Worm (Caenorhabditis elegans) whole organism, L2 larva: ENCODE measurements around the gene moe-3.

Experiments used
- C34F6.9 ChIP-seq: fragments of 150-350 bp; optimal IDR thresholded peaks from 2 replicates; lab custom pipeline; 2014; ENCODE audit warnings: missing biosample characterization, missing genetic modification characterization
- F13H6.1 ChIP-seq: sonication (generic microtip); optimal IDR thresholded peaks from 2 replicates; lab custom pipeline; 2016; ENCODE audit warnings: missing genetic modification characterization, missing compliant biosample characterization
- R02D3.7 ChIP-seq: fragments of 150-350 bp; optimal IDR thresholded peaks from 2 replicates; lab custom pipeline; 2014; ENCODE audit warnings: missing biosample characterization, missing genetic modification characterization
- Y55F3AM.14 ChIP-seq: fragments of 200-800 bp; sonication (Bioruptor generic); optimal IDR thresholded peaks from 2 replicates; lab custom pipeline; 2018; ENCODE audit warnings: mild to moderate bottlenecking, missing genetic modification characterization, missing compliant biosample characterization
- ZK546.5 ChIP-seq: sonication (generic microtip); optimal IDR thresholded peaks from 2 replicates; lab custom pipeline; 2017; ENCODE audit warnings: missing biosample characterization, missing genetic modification characterization
- alr-1 ChIP-seq: fragments of 150-350 bp; optimal IDR thresholded peaks from 2 replicates; lab custom pipeline; 2014; ENCODE audit warnings: missing biosample characterization, missing genetic modification characterization
- aly-2 ChIP-seq: fragments of 150-350 bp; optimal IDR thresholded peaks from 2 replicates; lab custom pipeline; 2014; ENCODE audit warnings: missing biosample characterization, missing genetic modification characterization
- ama-1 ChIP-seq: fragments of 150-350 bp; optimal IDR thresholded peaks from 2 replicates; lab custom pipeline; 2018; ENCODE audit warnings: inconsistent platforms
- blmp-1 ChIP-seq: sonication (generic microtip); optimal IDR thresholded peaks from 2 replicates; lab custom pipeline; 2017; ENCODE audit warnings: missing genetic modification characterization, mild to moderate bottlenecking, missing compliant biosample characterization, antibody characterized with exemption, moderate library complexity; ENCODE audit not compliant: insufficient read depth
- ceh-16 ChIP-seq: fragments of 150-350 bp; optimal IDR thresholded peaks from 2 replicates; lab custom pipeline; 2014; ENCODE audit warnings: missing biosample characterization, missing genetic modification characterization
- ceh-82 ChIP-seq: fragments of 150-350 bp; optimal IDR thresholded peaks from 2 replicates; lab custom pipeline; 2014; ENCODE audit warnings: missing biosample characterization, missing genetic modification characterization
- crh-2 ChIP-seq: sonication (generic microtip); optimal IDR thresholded peaks from 2 replicates; lab custom pipeline; 2017; ENCODE audit warnings: missing biosample characterization, missing genetic modification characterization
- dmd-4 ChIP-seq: sonication (generic microtip); optimal IDR thresholded peaks from 2 replicates; lab custom pipeline; 2017; ENCODE audit warnings: missing biosample characterization, missing genetic modification characterization
- egl-27 ChIP-seq: sonication (generic microtip); optimal IDR thresholded peaks from 3 replicates; lab custom pipeline; 2017; ENCODE audit warnings: missing biosample characterization, missing genetic modification reagents, missing genetic modification characterization
- elt-1 ChIP-seq: fragments of 150-350 bp; optimal IDR thresholded peaks from 2 replicates; lab custom pipeline; 2014; ENCODE audit warnings: missing biosample characterization, missing genetic modification characterization
- elt-3 ChIP-seq: sonication (generic microtip); optimal IDR thresholded peaks from 2 replicates; lab custom pipeline; 2017; ENCODE audit warnings: missing biosample characterization, missing genetic modification characterization
- fos-1 ChIP-seq: fragments of 150-350 bp; optimal IDR thresholded peaks from 2 replicates; lab custom pipeline; 2014; ENCODE audit warnings: missing biosample characterization, missing genetic modification characterization
- gmeb-1 ChIP-seq: fragments of 150-350 bp; optimal IDR thresholded peaks from 2 replicates; lab custom pipeline; 2014; ENCODE audit warnings: missing biosample characterization, missing genetic modification characterization
- lin-11 ChIP-seq: fragments of 150-350 bp; sonication (generic microtip); optimal IDR thresholded peaks from 2 replicates; lab custom pipeline; 2014; ENCODE audit warnings: missing biosample characterization, missing genetic modification characterization, inconsistent platforms, mixed read lengths
- lin-13 ChIP-seq: fragments of 150-350 bp; optimal IDR thresholded peaks from 2 replicates; lab custom pipeline; 2014; ENCODE audit warnings: missing biosample characterization, missing genetic modification reagents, missing genetic modification characterization
- lin-39 ChIP-seq: fragments of 150-350 bp; optimal IDR thresholded peaks from 2 replicates; lab custom pipeline; 2014; ENCODE audit warnings: missing biosample characterization, missing genetic modification reagents, missing genetic modification characterization
- lsy-2 ChIP-seq, 2 experiments: fragments of 150-350 bp in 1 of 2; sonication (generic microtip) in 1 of 2; optimal IDR thresholded peaks; 2 replicates each; lab custom pipeline; 2014 to 2017; ENCODE audit warnings: missing biosample characterization in 2 of 2, missing genetic modification characterization in 2 of 2
- mab-5 ChIP-seq: fragments of 150-350 bp; optimal IDR thresholded peaks from 2 replicates; lab custom pipeline; 2014; ENCODE audit warnings: missing biosample characterization, missing genetic modification characterization
- mbf-1 ChIP-seq: sonication (generic microtip); optimal IDR thresholded peaks from 2 replicates; lab custom pipeline; 2017; ENCODE audit warnings: missing biosample characterization, missing genetic modification characterization
- mdl-1 ChIP-seq, 2 experiments: fragments of 150-350 bp in 1 of 2; sonication (generic microtip) in 1 of 2; optimal IDR thresholded peaks; 2 replicates each; lab custom pipeline; 2017; ENCODE audit warnings: missing biosample characterization in 2 of 2, missing genetic modification characterization in 2 of 2
- nhr-10 ChIP-seq: sonication (generic microtip); optimal IDR thresholded peaks from 2 replicates; lab custom pipeline; 2017; ENCODE audit warnings: missing biosample characterization, missing genetic modification characterization
- nhr-11 ChIP-seq: fragments of 150-350 bp; optimal IDR thresholded peaks from 2 replicates; lab custom pipeline; 2014; ENCODE audit warnings: missing biosample characterization, missing genetic modification characterization
- nhr-12 ChIP-seq: fragments of 150-350 bp; optimal IDR thresholded peaks from 2 replicates; lab custom pipeline; 2014; ENCODE audit warnings: missing biosample characterization, missing genetic modification characterization
- nhr-129 ChIP-seq: fragments of 150-350 bp; optimal IDR thresholded peaks from 2 replicates; lab custom pipeline; 2014; ENCODE audit warnings: missing biosample characterization, missing genetic modification characterization
- nhr-21 ChIP-seq: fragments of 150-350 bp; optimal IDR thresholded peaks from 2 replicates; lab custom pipeline; 2014; ENCODE audit warnings: missing biosample characterization, missing genetic modification characterization
- nhr-23 ChIP-seq: fragments of 150-350 bp; optimal IDR thresholded peaks from 2 replicates; lab custom pipeline; 2014; ENCODE audit warnings: missing biosample characterization, missing genetic modification reagents, missing genetic modification characterization
- nhr-237 ChIP-seq: fragments of 150-350 bp; optimal IDR thresholded peaks from 2 replicates; lab custom pipeline; 2014; ENCODE audit warnings: missing biosample characterization, missing genetic modification characterization
- nhr-25 ChIP-seq: fragments of 150-350 bp; sonication (generic microtip); optimal IDR thresholded peaks from 3 replicates; lab custom pipeline; 2014; ENCODE audit warnings: missing biosample characterization, missing genetic modification characterization
- nhr-6 ChIP-seq: fragments of 150-350 bp; optimal IDR thresholded peaks from 2 replicates; lab custom pipeline; 2014; ENCODE audit warnings: missing biosample characterization, missing genetic modification characterization
- nhr-77 ChIP-seq: fragments of 150-350 bp; optimal IDR thresholded peaks from 2 replicates; lab custom pipeline; 2014; ENCODE audit warnings: missing biosample characterization, missing genetic modification characterization
- peb-1 ChIP-seq: fragments of 150-350 bp; optimal IDR thresholded peaks from 2 replicates; lab custom pipeline; 2014; ENCODE audit warnings: missing biosample characterization, missing genetic modification characterization
- sem-4 ChIP-seq: fragments of 150-350 bp; optimal IDR thresholded peaks from 2 replicates; lab custom pipeline; 2014; ENCODE audit warnings: missing biosample characterization, missing genetic modification reagents, missing genetic modification characterization
- skn-1 ChIP-seq: sonication (generic microtip); optimal IDR thresholded peaks from 2 replicates; lab custom pipeline; 2017; ENCODE audit warnings: missing biosample characterization, missing genetic modification characterization
- sma-3 ChIP-seq: sonication (generic microtip); optimal IDR thresholded peaks from 2 replicates; lab custom pipeline; 2016; ENCODE audit warnings: missing genetic modification reagents, missing genetic modification characterization, missing compliant biosample characterization
- sma-9 ChIP-seq, 2 experiments: fragments of 150-350 bp in 1 of 2; sonication (generic microtip) in 1 of 2; optimal IDR thresholded peaks; 2 replicates each; lab custom pipeline; 2014 to 2016; ENCODE audit warnings: missing genetic modification characterization in 2 of 2, mild to moderate bottlenecking in 1 of 2, missing biosample characterization in 1 of 2, missing compliant biosample characterization in 1 of 2, missing genetic modification reagents in 1 of 2, moderate library complexity in 1 of 2
- snpc-4 ChIP-seq: fragments of 150-350 bp; optimal IDR thresholded peaks from 2 replicates; lab custom pipeline; 2014; ENCODE audit warnings: missing biosample characterization, missing genetic modification characterization
- unc-39 ChIP-seq: fragments of 150-350 bp; optimal IDR thresholded peaks from 2 replicates; lab custom pipeline; 2014; ENCODE audit warnings: missing biosample characterization, missing genetic modification characterization
- unc-55 ChIP-seq: fragments of 150-350 bp; sonication (generic microtip); optimal IDR thresholded peaks from 3 replicates; lab custom pipeline; 2014; ENCODE audit warnings: missing biosample characterization, missing genetic modification reagents, missing genetic modification characterization
- unc-62 ChIP-seq: fragments of 150-350 bp; optimal IDR thresholded peaks from 2 replicates; lab custom pipeline; 2014; ENCODE audit warnings: missing biosample characterization, missing genetic modification reagents, missing genetic modification characterization
- zag-1 ChIP-seq: fragments of 150-350 bp; optimal IDR thresholded peaks from 2 replicates; lab custom pipeline; 2014; ENCODE audit warnings: missing biosample characterization, missing genetic modification characterization
- ztf-1 ChIP-seq: fragments of 200-800 bp; sonication (Bioruptor generic); conservative IDR thresholded peaks from 2 replicates; pipeline ENCODE4 v1.3.6; 2022; ENCODE audit warnings: missing genetic modification characterization, missing compliant biosample characterization
- ztf-11 ChIP-seq: sonication (generic microtip); optimal IDR thresholded peaks from 2 replicates; lab custom pipeline; 2017; ENCODE audit warnings: missing biosample characterization, missing genetic modification characterization
- ztf-4 ChIP-seq: fragments of 150-350 bp; optimal IDR thresholded peaks from 2 replicates; lab custom pipeline; 2014; ENCODE audit warnings: missing biosample characterization, missing genetic modification characterization

The moe-3 gene

DNA sequence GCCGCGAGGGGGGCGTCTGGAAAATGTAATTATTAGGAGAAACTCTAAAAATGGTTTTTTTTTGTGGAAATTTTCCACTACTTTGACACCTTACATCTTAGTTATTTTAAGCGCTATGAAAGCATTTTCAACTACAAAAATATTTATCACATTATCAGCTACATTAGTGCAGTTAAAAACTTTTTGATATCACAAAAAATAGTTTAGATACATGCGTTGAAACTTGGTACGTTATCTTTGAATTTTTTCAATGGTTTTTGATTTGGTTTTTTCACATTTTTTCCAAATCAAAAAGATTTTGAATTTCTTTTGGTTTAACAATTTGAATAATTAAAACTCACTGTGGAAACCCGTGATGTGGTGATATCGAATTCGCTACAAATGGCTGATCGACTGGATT lies 2.5 kb downstream of the moe-3 start:
- TF ChIP-seq mbf-1 (tag; lab: Kevin White, UChicago) (no peak), snpc-4 (tag; lab: Kevin White, UChicago) (no peak), nhr-21 (tag; lab: Kevin White, UChicago) (no peak), R02D3.7 (tag; lab: Kevin White, UChicago) (no peak)

DNA sequence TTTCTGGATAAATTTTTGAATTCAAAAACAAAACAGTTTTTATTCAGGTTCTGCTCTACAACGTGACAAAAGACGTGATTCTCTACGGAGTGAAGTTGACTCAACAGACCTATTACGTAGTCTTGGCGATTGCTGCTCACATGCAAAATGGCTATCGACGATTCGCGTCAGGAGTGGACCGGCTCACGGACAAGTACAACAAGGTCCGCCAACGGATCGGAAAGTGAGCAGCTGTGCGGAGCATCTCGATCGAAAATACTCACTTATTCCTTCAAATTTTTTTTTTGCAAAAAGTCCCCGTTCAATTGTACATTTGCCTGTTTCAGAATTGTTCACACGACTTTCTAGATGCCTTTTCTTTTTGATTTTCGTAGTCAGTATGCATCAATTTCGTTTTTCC lies 5.7 kb downstream of the moe-3 start:
- no peak for TF ChIP-seq ztf-11
- no peak for TF ChIP-seq Y55F3AM.14 (GFP tag; lab: Kevin White, UChicago)
- TF ChIP-seq lin-11 (tag; lab: Kevin White, UChicago), result no peak
- no peak for TF ChIP-seq ama-1 (lab: Kevin White, UChicago)
- no peak for TF ChIP-seq C34F6.9 (tag; lab: Kevin White, UChicago)
- TF ChIP-seq F13H6.1 (tag; lab: Kevin White, UChicago), result no peak
- no peak for TF ChIP-seq nhr-23 (tag; lab: Kevin White, UChicago)
- TF ChIP-seq dmd-4, result no peak
- TF ChIP-seq ztf-4, result no peak
- no peak for TF ChIP-seq nhr-21 (tag; lab: Kevin White, UChicago)
- TF ChIP-seq alr-1 (tag; lab: Kevin White, UChicago), result no peak

DNA sequence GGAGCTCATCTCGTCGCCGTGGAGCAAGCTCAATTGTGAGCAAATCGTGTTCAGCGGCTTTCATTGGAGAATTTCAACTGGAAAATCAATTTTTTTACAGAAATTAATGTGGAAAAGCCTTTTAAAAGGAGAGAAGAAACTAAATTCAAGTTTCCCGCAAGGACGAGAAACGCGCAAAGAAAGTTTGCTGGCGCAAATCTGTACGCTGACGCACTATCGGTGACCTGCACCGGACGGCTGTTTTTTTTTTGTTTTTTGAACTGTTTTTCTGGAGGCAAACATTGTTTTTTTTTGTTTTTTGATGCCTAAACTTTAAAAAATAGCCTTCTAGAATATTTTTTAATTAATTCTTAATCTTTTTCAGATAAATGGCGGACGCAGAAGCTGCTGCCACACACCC lies 8.6 kb downstream of the moe-3 start, which contains the start of the genes hpr-17 and F32A11.1:
Gene hpr-17 (minus strand): TSS at position 77 of the 400 bp plus-strand sequence.
Gene F32A11.1 (plus strand): TSS at position 359 of the 400 bp plus-strand sequence.
- TF ChIP-seq egl-27 (tag; lab: Kevin White, UChicago) (peak; percentile 67), elt-1 (tag; lab: Kevin White, UChicago) (no peak), dmd-4 (no peak), fos-1 (tag; lab: Kevin White, UChicago) (peak; percentile 56), ama-1 (lab: Kevin White, UChicago) (no peak), F13H6.1 (tag; lab: Kevin White, UChicago) (peak; percentile 63), lin-11 (tag; lab: Kevin White, UChicago) (peak; percentile 78), nhr-6 (tag; lab: Kevin White, UChicago) (no peak), nhr-21 (tag; lab: Kevin White, UChicago) (peak; percentile 75), lsy-2 (tag; optimal IDR thresholded peaks at IDR 0.05; lab: Kevin White, UChicago) (peak; percentile 87 to 92), gmeb-1 (tag; lab: Kevin White, UChicago) (peak; percentile 99), snpc-4 (tag; lab: Kevin White, UChicago) (peak; percentile 82), nhr-237 (tag; lab: Kevin White, UChicago) (peak; percentile 19), ZK546.5 (tag; lab: Kevin White, UChicago) (no peak), zag-1 (tag; lab: Kevin White, UChicago) (no peak), ceh-82 (tag; lab: Kevin White, UChicago) (peak; percentile 61), crh-2 (tag; lab: Kevin White, UChicago) (peak; percentile 86), alr-1 (tag; lab: Kevin White, UChicago) (no peak), ztf-11 (no peak), nhr-25 (tag; lab: Kevin White, UChicago) (peak; percentile 80), nhr-12 (tag; lab: Kevin White, UChicago) (no peak), sma-3 (GFP tag; lab: Kevin White, UChicago) (peak; percentile 76), R02D3.7 (tag; lab: Kevin White, UChicago) (peak; percentile 55), nhr-10 (tag; lab: Kevin White, UChicago) (peak; percentile 58), C34F6.9 (tag; lab: Kevin White, UChicago) (peak; percentile 90), mbf-1 (tag; lab: Kevin White, UChicago) (no peak), skn-1 (tag; lab: Kevin White, UChicago) (peak; percentile 2), ceh-16 (no peak), unc-39 (tag; lab: Kevin White, UChicago) (no peak), mab-5 (peak; percentile 70), aly-2 (no peak), blmp-1 (tag; lab: Kevin White, UChicago) (peak; percentile 23), ztf-1 (no peak), peb-1 (tag; lab: Kevin White, UChicago) (no peak), mdl-1 (tag; optimal IDR thresholded peaks at IDR 0.05; lab: Kevin White, UChicago) (no peak), lin-39 (tag; lab: Kevin White, UChicago) (no peak), ztf-4 (peak; percentile 21), elt-3 (tag; lab: Kevin White, UChicago) (no peak), sma-9 (GFP tag; optimal IDR thresholded peaks at IDR 0.05; lab: Kevin White, UChicago) (peak; percentile 86), sma-9 (tag; optimal IDR thresholded peaks at IDR 0.05; lab: Kevin White, UChicago) (no peak), nhr-23 (tag; lab: Kevin White, UChicago) (no peak), Y55F3AM.14 (GFP tag; lab: Kevin White, UChicago) (no peak), nhr-11 (no peak), sem-4 (tag; lab: Kevin White, UChicago) (peak; percentile 49), lin-13 (GFP tag; lab: Kevin White, UChicago) (peak; percentile 80), nhr-129 (tag; lab: Kevin White, UChicago) (peak; percentile 77), unc-62 (GFP tag; lab: Kevin White, UChicago) (no peak), unc-55 (GFP tag; lab: Kevin White, UChicago) (peak; percentile 94), nhr-77 (tag; lab: Kevin White, UChicago) (peak; percentile 36)
- TF ChIP-seq, all 48 proteins: peak for 26
